Fruit fly (Drosophila melanogaster): ENCODE measurements around the gene Reph.

DNA sequence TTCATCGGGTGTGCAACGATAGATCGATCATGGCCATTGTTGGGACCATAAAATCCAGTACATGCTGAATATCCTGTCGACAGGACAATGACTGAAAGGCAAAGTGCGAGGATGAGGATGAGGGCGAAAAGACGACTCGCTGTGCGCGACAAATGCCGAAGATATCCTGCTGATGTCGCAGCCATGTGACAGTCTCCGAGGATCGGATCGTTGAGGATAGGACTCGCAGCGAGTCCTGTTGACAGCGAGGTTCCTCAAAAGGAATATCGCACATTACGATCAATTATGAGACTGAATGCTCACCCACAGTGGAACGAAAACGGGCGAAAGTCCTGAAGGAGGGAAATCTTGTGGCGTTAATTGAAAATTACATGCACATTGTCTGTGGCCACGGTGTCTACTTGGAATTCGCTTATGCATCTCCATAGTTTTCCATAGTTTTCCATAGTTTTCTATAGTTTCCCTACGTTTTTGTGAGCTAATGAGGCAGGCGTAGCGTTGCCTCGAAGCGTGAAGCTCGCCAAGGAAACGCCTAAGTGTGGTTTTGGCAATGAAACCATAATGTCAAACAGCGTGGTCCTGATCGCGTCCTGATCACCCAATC lies 19.2 kb downstream of the Reph start:
- TF ChIP-seq CG7045 (GFP tag; optimal IDR thresholded peaks at IDR 0.05) (no peak), Mnt (GFP tag; optimal IDR thresholded peaks at IDR 0.05) (no peak), Clk (GFP tag; optimal IDR thresholded peaks at IDR 0.05) (no peak), CG33017 (tag; optimal IDR thresholded peaks at IDR 0.05) (no peak), CG11617 (GFP tag; optimal IDR thresholded peaks at IDR 0.05) (no peak), CG14711 (tag; optimal IDR thresholded peaks at IDR 0.05) (no peak), pad (GFP tag; optimal IDR thresholded peaks at IDR 0.05) (no peak), tj (GFP tag; optimal IDR thresholded peaks at IDR 0.05) (no peak)
